Fruit fly (Drosophila melanogaster): Measurements from ENCODE around the gene CG43083.

DNA sequence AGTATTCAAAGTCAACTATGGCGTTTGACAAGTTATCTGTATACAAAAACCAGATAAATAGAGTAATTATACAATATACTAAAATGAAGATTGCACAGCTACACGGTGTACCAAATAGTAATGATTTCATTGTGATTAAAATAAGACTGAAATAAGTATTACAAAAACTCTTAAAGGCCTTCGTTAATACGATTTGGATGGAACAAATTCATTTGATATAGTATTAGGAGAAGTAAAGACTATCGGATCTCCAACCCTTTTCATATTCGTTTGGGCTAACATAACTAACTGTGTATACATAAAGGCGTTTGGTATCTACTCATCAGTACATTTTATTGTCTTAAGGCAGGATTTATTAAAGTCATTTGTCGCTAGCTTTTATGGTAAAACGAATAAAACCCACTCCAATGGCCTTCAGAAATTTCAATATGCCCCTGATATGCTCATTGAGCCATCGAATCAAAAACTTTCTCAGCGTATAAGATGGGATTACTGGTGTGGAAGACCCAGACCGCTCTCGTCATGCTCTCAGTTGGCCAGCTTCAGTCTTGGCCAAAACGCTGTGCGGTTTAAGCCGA lies 35.1 kb downstream of the CG43083 start, which contains the start of the genes CG7579 and Pgant8:
- no peak for TF ChIP-seq h (optimal IDR thresholded peaks at IDR 0.05)
- no peak for TF ChIP-seq insv (optimal IDR thresholded peaks at IDR 0.05)
- TF ChIP-seq Sin3A (optimal IDR thresholded peaks at IDR 0.05): no peak
- TF ChIP-seq psq (optimal IDR thresholded peaks at IDR 0.05): no peak
- no peak for TF ChIP-seq ttk (optimal IDR thresholded peaks at IDR 0.05)

All from Kc167 (cell line).